Fruit fly (Drosophila melanogaster) whole organism, prepupa: Measurements from ENCODE around the gene Fas3.

Source experiments
- CG10631 ChIP-seq: fragments of 200-800 bp; sonication (Bioruptor generic); optimal IDR thresholded peaks from 2 replicates; lab custom pipeline; 2016; ENCODE audit warnings: missing biosample characterization, missing genetic modification characterization
- CG10669 ChIP-seq: fragments of 200-800 bp; sonication (Bioruptor generic); optimal IDR thresholded peaks from 3 replicates; lab custom pipeline; 2018; ENCODE audit warnings: missing biosample characterization, mild to moderate bottlenecking, missing genetic modification characterization, moderate library complexity
- CG11762 ChIP-seq: fragments of 200-800 bp; sonication (Bioruptor generic); optimal IDR thresholded peaks from 3 replicates; lab custom pipeline; 2016; ENCODE audit warnings: missing biosample characterization, missing genetic modification characterization; ENCODE audit not compliant: insufficient read depth
- CG11902 ChIP-seq: fragments of 200-800 bp; sonication (Bioruptor generic); optimal IDR thresholded peaks from 3 replicates; lab custom pipeline; 2016; ENCODE audit warnings: missing biosample characterization, missing genetic modification characterization
- CG15336 ChIP-seq: fragments of 200-800 bp; sonication (Bioruptor generic); IDR thresholded peaks from 2 replicates; pipeline ENCODE4 v1.3.6; 2022; ENCODE audit warnings: missing biosample characterization, missing genetic modification characterization
- CG1621 ChIP-seq: fragments of 200-800 bp; sonication (Bioruptor generic); optimal IDR thresholded peaks from 3 replicates; lab custom pipeline; 2018; ENCODE audit warnings: missing biosample characterization, mild to moderate bottlenecking, missing genetic modification characterization
- CG16779 ChIP-seq: fragments of 200-800 bp; sonication (Bioruptor generic); optimal IDR thresholded peaks from 3 replicates; lab custom pipeline; 2017; ENCODE audit warnings: missing biosample characterization, mild to moderate bottlenecking, missing genetic modification characterization
- CG3032 ChIP-seq: fragments of 200-800 bp; optimal IDR thresholded peaks from 2 replicates; lab custom pipeline; 2019; ENCODE audit warnings: missing biosample characterization, mild to moderate bottlenecking, missing genetic modification characterization, moderate library complexity
- CG31627 ChIP-seq: fragments of 200-800 bp; sonication (Bioruptor generic); optimal IDR thresholded peaks from 3 replicates; lab custom pipeline; 2016; ENCODE audit warnings: missing biosample characterization, missing genetic modification characterization
- CG34406 ChIP-seq: fragments of 200-800 bp; sonication (Bioruptor generic); optimal IDR thresholded peaks from 3 replicates; lab custom pipeline; 2016; ENCODE audit warnings: missing biosample characterization, missing genetic modification characterization
- CG3919 ChIP-seq: fragments of 200-800 bp; sonication (Bioruptor generic); optimal IDR thresholded peaks from 3 replicates; lab custom pipeline; 2016; ENCODE audit warnings: missing biosample characterization, missing genetic modification characterization
- CG6163 ChIP-seq: fragments of 200-800 bp; sonication (Bioruptor generic); IDR thresholded peaks from 3 replicates; pipeline ENCODE4 v1.3.6; 2022; ENCODE audit warnings: missing biosample characterization, missing genetic modification characterization
- CG6808 ChIP-seq: fragments of 200-800 bp; sonication (Bioruptor generic); optimal IDR thresholded peaks from 3 replicates; lab custom pipeline; 2017; ENCODE audit warnings: missing biosample characterization, missing genetic modification characterization, mild to moderate bottlenecking, moderate library complexity, missing genetic modification reagents
- CG7368 ChIP-seq: fragments of 200-800 bp; sonication (Bioruptor generic); optimal IDR thresholded peaks from 3 replicates; lab custom pipeline; 2016; ENCODE audit warnings: missing biosample characterization, missing genetic modification characterization
- CG8119 ChIP-seq: fragments of 200-800 bp; sonication (Bioruptor generic); IDR thresholded peaks from 3 replicates; pipeline ENCODE4 v1.3.6; 2022; ENCODE audit warnings: missing biosample characterization, missing genetic modification characterization
- CG8319 ChIP-seq: fragments of 200-800 bp; sonication (Bioruptor generic); optimal IDR thresholded peaks from 3 replicates; lab custom pipeline; 2016; ENCODE audit warnings: missing biosample characterization, missing genetic modification characterization
- CG9139 ChIP-seq: fragments of 200-800 bp; sonication (Bioruptor generic); optimal IDR thresholded peaks from 3 replicates; lab custom pipeline; 2017; ENCODE audit warnings: missing biosample characterization, mild to moderate bottlenecking, missing genetic modification characterization
- Eip75B ChIP-seq: fragments of 200-800 bp; sonication (Bioruptor generic); optimal IDR thresholded peaks from 3 replicates; lab custom pipeline; 2016; ENCODE audit warnings: missing biosample characterization, missing genetic modification characterization
- Eip78C ChIP-seq: fragments of 200-800 bp; sonication (Bioruptor generic); peaks from one replicate; lab custom pipeline; 2016; ENCODE audit warnings: missing biosample characterization, missing genetic modification characterization
- Eip93F ChIP-seq: fragments of 200-800 bp; sonication (Bioruptor generic); optimal IDR thresholded peaks from 2 replicates; lab custom pipeline; 2016; ENCODE audit warnings: missing biosample characterization, mild to moderate bottlenecking, missing genetic modification characterization
- Ets96B ChIP-seq: fragments of 200-800 bp; optimal IDR thresholded peaks from 2 replicates; lab custom pipeline; 2019; ENCODE audit warnings: missing biosample characterization, mild to moderate bottlenecking, missing genetic modification characterization, moderate library complexity
- Gug ChIP-seq: fragments of 200-800 bp; sonication (Bioruptor generic); IDR thresholded peaks from 2 replicates; pipeline ENCODE4 v1.3.6; 2022; ENCODE audit warnings: missing biosample characterization, missing genetic modification characterization
- Hr39 ChIP-seq: fragments of 200-800 bp; sonication (Bioruptor generic); optimal IDR thresholded peaks from 2 replicates; lab custom pipeline; 2016; ENCODE audit warnings: missing biosample characterization, missing genetic modification characterization
- Hr4 ChIP-seq: fragments of 200-800 bp; sonication (Bioruptor generic); optimal IDR thresholded peaks from 3 replicates; lab custom pipeline; 2016; ENCODE audit warnings: missing biosample characterization, missing genetic modification characterization
- Lpt ChIP-seq: fragments of 200-800 bp; sonication (Bioruptor generic); optimal IDR thresholded peaks from 3 replicates; lab custom pipeline; 2016; ENCODE audit warnings: missing biosample characterization, missing genetic modification characterization
- Met ChIP-seq: fragments of 200-800 bp; sonication (Bioruptor generic); optimal IDR thresholded peaks from 3 replicates; lab custom pipeline; 2016; ENCODE audit warnings: missing biosample characterization, missing genetic modification characterization
- Smox ChIP-seq: fragments of 200-800 bp; sonication (Bioruptor generic); optimal IDR thresholded peaks from 3 replicates; lab custom pipeline; 2016; ENCODE audit warnings: missing biosample characterization, missing genetic modification characterization
- Sox102F ChIP-seq: fragments of 200-800 bp; sonication (Bioruptor generic); optimal IDR thresholded peaks from 2 replicates; lab custom pipeline; 2016; ENCODE audit warnings: missing biosample characterization, mild to moderate bottlenecking, missing genetic modification characterization
- Sox14 ChIP-seq: fragments of 200-800 bp; sonication (Bioruptor generic); optimal IDR thresholded peaks from 3 replicates; lab custom pipeline; 2016; ENCODE audit warnings: missing biosample characterization, missing genetic modification characterization
- Sox15 ChIP-seq: fragments of 200-800 bp; sonication (Bioruptor generic); optimal IDR thresholded peaks from 3 replicates; lab custom pipeline; 2016; ENCODE audit warnings: missing biosample characterization, missing genetic modification characterization
- acj6 ChIP-seq: fragments of 200-800 bp; sonication (Bioruptor generic); optimal IDR thresholded peaks from 3 replicates; lab custom pipeline; 2016; ENCODE audit warnings: missing biosample characterization, missing genetic modification characterization
- cyc ChIP-seq: fragments of 200-800 bp; sonication (Bioruptor generic); optimal IDR thresholded peaks from 3 replicates; lab custom pipeline; 2016; ENCODE audit warnings: missing biosample characterization, missing genetic modification characterization
- dac ChIP-seq: fragments of 200-800 bp; sonication (Bioruptor generic); optimal IDR thresholded peaks from 2 replicates; lab custom pipeline; 2017; ENCODE audit warnings: missing biosample characterization, mild to moderate bottlenecking, missing genetic modification characterization
- dsx ChIP-seq: fragments of 200-800 bp; optimal IDR thresholded peaks from 3 replicates; lab custom pipeline; 2019; ENCODE audit warnings: missing biosample characterization, mild to moderate bottlenecking, missing genetic modification characterization, moderate library complexity; ENCODE audit not compliant: poor library complexity, severe bottlenecking
- eg ChIP-seq: fragments of 200-800 bp; sonication (Bioruptor generic); IDR thresholded peaks from 3 replicates; pipeline ENCODE4 v1.3.6; 2022; ENCODE audit warnings: missing biosample characterization, missing genetic modification characterization
- esn ChIP-seq: fragments of 200-800 bp; sonication (Bioruptor generic); optimal IDR thresholded peaks from 2 replicates; lab custom pipeline; 2016; ENCODE audit warnings: missing biosample characterization, mild to moderate bottlenecking, missing genetic modification characterization, moderate library complexity
- fd85E ChIP-seq: fragments of 200-800 bp; sonication (Bioruptor generic); optimal IDR thresholded peaks from 3 replicates; lab custom pipeline; 2016; ENCODE audit warnings: missing biosample characterization, missing genetic modification characterization
- fkh ChIP-seq: fragments of 200-800 bp; sonication (Bioruptor generic); optimal IDR thresholded peaks from 3 replicates; lab custom pipeline; 2017; ENCODE audit warnings: missing biosample characterization, mild to moderate bottlenecking, missing genetic modification characterization, moderate library complexity
- lz ChIP-seq: fragments of 200-800 bp; sonication (Bioruptor generic); optimal IDR thresholded peaks from 3 replicates; lab custom pipeline; 2016; ENCODE audit warnings: missing biosample characterization, missing genetic modification characterization
- net ChIP-seq: fragments of 200-800 bp; sonication (Bioruptor generic); optimal IDR thresholded peaks from 3 replicates; lab custom pipeline; 2016; ENCODE audit warnings: missing biosample characterization, missing genetic modification characterization
- salr ChIP-seq, 2 experiments: fragments of 200-800 bp; sonication (Bioruptor generic); optimal IDR thresholded peaks; 3 replicates each; lab custom pipeline; 2016 to 2018; ENCODE audit warnings: missing biosample characterization in 2 of 2, missing genetic modification characterization in 2 of 2, mild to moderate bottlenecking in 1 of 2
- spab ChIP-seq: fragments of 200-800 bp; sonication (Bioruptor generic); optimal IDR thresholded peaks from 2 replicates; lab custom pipeline; 2017; ENCODE audit warnings: missing biosample characterization, mild to moderate bottlenecking, missing genetic modification characterization, missing genetic modification reagents
- ss ChIP-seq, 2 experiments: fragments of 200-800 bp; sonication (Bioruptor generic); optimal IDR thresholded peaks; 2 replicates in 1 of 2; 3 replicates in 1 of 2; lab custom pipeline; 2017 to 2018; ENCODE audit warnings: mild to moderate bottlenecking in 2 of 2, missing biosample characterization in 2 of 2, missing genetic modification characterization in 2 of 2, moderate library complexity in 1 of 2
- svp ChIP-seq: fragments of 200-800 bp; sonication (Bioruptor generic); peaks from one replicate; lab custom pipeline; 2016; ENCODE audit warnings: missing biosample characterization, missing genetic modification characterization

Gene Fas3

dm6 chr2L:18369582-18369981, 49.7 kb downstream of the Fas3 start:
- no peak for TF ChIP-seq dsx (GFP tag; lab: Kevin White, UChicago)
- no peak for TF ChIP-seq dac (GFP tag; lab: Kevin White, UChicago)
- no peak for TF ChIP-seq CG3919 (GFP tag; lab: Kevin White, UChicago)
- no peak for TF ChIP-seq Hr39 (GFP tag; lab: Kevin White, UChicago)
- TF ChIP-seq cyc (GFP tag; lab: Kevin White, UChicago), result no peak
- no peak for TF ChIP-seq CG6808 (GFP tag; lab: Kevin White, UChicago)
- TF ChIP-seq CG3032, result no peak
- no peak for TF ChIP-seq CG9139 (GFP tag; lab: Kevin White, UChicago)
- no peak for TF ChIP-seq Eip75B (GFP tag; lab: Kevin White, UChicago)

dm6 chr2L:18370817-18371216, 50.9 kb downstream of the Fas3 start:
- TF ChIP-seq Sox15 (GFP tag; lab: Kevin White, UChicago) (no peak), CG3919 (GFP tag; lab: Kevin White, UChicago) (no peak), CG6808 (GFP tag; lab: Kevin White, UChicago) (no peak), cyc (GFP tag; lab: Kevin White, UChicago) (no peak), eg (GFP tag; lab: Robert Waterston, UW) (no peak), CG10631 (GFP tag; lab: Kevin White, UChicago) (no peak), acj6 (GFP tag; lab: Kevin White, UChicago) (no peak), CG8319 (no peak), lz (GFP tag; lab: Kevin White, UChicago) (no peak), spab (GFP tag; lab: Kevin White, UChicago) (no peak), Gug (GFP tag; lab: Robert Waterston, UW) (no peak), CG34406 (GFP tag; lab: Kevin White, UChicago) (no peak), CG31627 (GFP tag; lab: Kevin White, UChicago) (no peak)
- TF ChIP-seq, all 60 proteins: peak for 0

dm6 chr2L:18372079-18372478, 52.2 kb downstream of the Fas3 start:
- peak; percentile 17 to 34 for TF ChIP-seq salr (GFP tag; optimal IDR thresholded peaks at IDR 0.05; lab: Kevin White, UChicago)
- peak; percentile 54 for TF ChIP-seq CG31627 (GFP tag; lab: Kevin White, UChicago)
- peak; percentile 11 for TF ChIP-seq fd85E (GFP tag; lab: Kevin White, UChicago)
- TF ChIP-seq lz (GFP tag; lab: Kevin White, UChicago), result peak; percentile 58
- peak; percentile 65 for TF ChIP-seq CG1621 (tag; lab: Kevin White, UChicago)
- TF ChIP-seq CG16779 (tag; lab: Kevin White, UChicago), result no peak
- peak; percentile 52 for TF ChIP-seq dsx (GFP tag; lab: Kevin White, UChicago)
- TF ChIP-seq CG3919 (GFP tag; lab: Kevin White, UChicago), result peak; percentile 67
- peak; percentile 52 for TF ChIP-seq CG15336
- peak; percentile 55 for TF ChIP-seq Met
- TF ChIP-seq esn (GFP tag; lab: Kevin White, UChicago), result peak; percentile 72
- peak; percentile 69 for TF ChIP-seq CG8319
- TF ChIP-seq CG6163 (GFP tag; lab: Robert Waterston, UW), result peak; percentile 54; the same call in 2 of the 3 replicates
- peak; percentile 15 for TF ChIP-seq CG11902 (GFP tag; lab: Kevin White, UChicago)
- TF ChIP-seq Sox14 (GFP tag; lab: Kevin White, UChicago), result peak; percentile 57
- TF ChIP-seq CG9139 (GFP tag; lab: Kevin White, UChicago), result peak; percentile 34
- peak; percentile 57 for TF ChIP-seq Hr4 (GFP tag; lab: Kevin White, UChicago)
- TF ChIP-seq CG10669 (GFP tag; lab: Kevin White, UChicago), result peak; percentile 72
- peak; percentile 43 for TF ChIP-seq Lpt (GFP tag; lab: Kevin White, UChicago)
- TF ChIP-seq CG11762 (GFP tag; lab: Kevin White, UChicago), result peak; percentile 59
- TF ChIP-seq Ets96B, result peak; percentile 53
- no peak for TF ChIP-seq Eip93F (GFP tag; lab: Kevin White, UChicago)
- TF ChIP-seq dac (GFP tag; lab: Kevin White, UChicago), result no peak
- TF ChIP-seq CG7368 (GFP tag; lab: Kevin White, UChicago), result peak; percentile 68
- TF ChIP-seq net (GFP tag; lab: Kevin White, UChicago), result no peak
- TF ChIP-seq Sox102F, result peak; percentile 64
- peak; percentile 72 for TF ChIP-seq spab (GFP tag; lab: Kevin White, UChicago)
- TF ChIP-seq CG34406 (GFP tag; lab: Kevin White, UChicago), result peak; percentile 55
- TF ChIP-seq fkh (GFP tag; lab: Kevin White, UChicago), result no peak
- TF ChIP-seq Hr39 (GFP tag; lab: Kevin White, UChicago), result peak; percentile 51
- TF ChIP-seq ss (GFP tag; optimal IDR thresholded peaks at IDR 0.05; lab: Kevin White, UChicago), result peak; percentile 65 to 68
- TF ChIP-seq Eip78C (GFP tag; lab: Kevin White, UChicago), result peak; percentile 86
- peak; percentile 75 for TF ChIP-seq acj6 (GFP tag; lab: Kevin White, UChicago)
- TF ChIP-seq svp (GFP tag; lab: Kevin White, UChicago), result peak; percentile 63
- TF ChIP-seq Smox (GFP tag; lab: Kevin White, UChicago), result peak; percentile 36
- peak; percentile 26 for TF ChIP-seq cyc (GFP tag; lab: Kevin White, UChicago)
- TF ChIP-seq Sox15 (GFP tag; lab: Kevin White, UChicago), result peak; percentile 52
- peak; percentile 61; the same call in 2 of the 3 replicates for TF ChIP-seq CG8119 (GFP tag; lab: Robert Waterston, UW)
